Worm (Caenorhabditis elegans): ENCODE data around the gene gei-3.

- TF ChIP-seq dao-5 (tag; optimal IDR thresholded peaks at IDR 0.05) = no peak
- TF ChIP-seq W03F9.2 (tag; optimal IDR thresholded peaks at IDR 0.05) = no peak
- TF ChIP-seq him-1 (tag; optimal IDR thresholded peaks at IDR 0.05) = no peak
These were observed 29.6 kb upstream of the gei-3 start, which contains the start of gene C52G5.2 for ce11 chrX:12843011-12843410.
